Worm (Caenorhabditis elegans): ENCODE results near the gene cyp-13A12.
A peak's percentile ranks its signal among the peaks of the same experiment; 100 is the strongest.

Gene cyp-13A12

DNA sequence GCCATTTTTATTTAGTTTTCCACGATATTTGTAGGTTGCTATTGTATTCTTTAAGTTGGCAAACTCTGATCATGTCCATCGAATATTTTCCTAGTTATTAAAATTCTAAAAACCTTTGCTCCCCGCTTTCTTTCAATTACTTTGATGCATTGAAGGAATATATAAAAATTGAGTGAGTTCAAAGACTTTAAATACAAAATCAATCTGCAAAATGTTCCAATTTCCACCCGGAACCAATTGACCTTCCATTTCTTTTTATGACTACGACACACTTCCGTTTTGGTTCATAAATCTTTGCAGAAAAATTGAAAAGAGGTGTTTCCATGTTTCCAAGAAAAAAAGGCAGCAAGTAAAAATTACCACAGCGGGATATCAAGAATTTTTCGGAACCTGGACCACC is 15.4 kb downstream of the cyp-13A12 start, which contains the start of gene F54F12.2:
Gene F54F12.2 (plus strand): TSS at position 301 of the 400 bp plus-strand sequence.
- TF ChIP-seq pha-4 (tag; optimal IDR thresholded peaks at IDR 0.05) = no peak
- no peak for TF ChIP-seq hlh-15 (tag; optimal IDR thresholded peaks at IDR 0.05)
- no peak for TF ChIP-seq pha-2 (tag; optimal IDR thresholded peaks at IDR 0.05)
- TF ChIP-seq lin-11 (tag; optimal IDR thresholded peaks at IDR 0.05) = no peak
- no peak for TF ChIP-seq elt-2 (tag; optimal IDR thresholded peaks at IDR 0.05)
- no peak for TF ChIP-seq unc-55 (GFP tag; optimal IDR thresholded peaks at IDR 0.05)
- TF ChIP-seq ztf-16 (tag; optimal IDR thresholded peaks at IDR 0.05) = no peak
- no peak for TF ChIP-seq ceh-14 (tag; optimal IDR thresholded peaks at IDR 0.05)
- TF ChIP-seq sox-4 (tag; optimal IDR thresholded peaks at IDR 0.05) = no peak
- no peak for TF ChIP-seq ceh-30 (tag; optimal IDR thresholded peaks at IDR 0.05)
- TF ChIP-seq ceh-34 (tag; optimal IDR thresholded peaks at IDR 0.05) = no peak

DNA sequence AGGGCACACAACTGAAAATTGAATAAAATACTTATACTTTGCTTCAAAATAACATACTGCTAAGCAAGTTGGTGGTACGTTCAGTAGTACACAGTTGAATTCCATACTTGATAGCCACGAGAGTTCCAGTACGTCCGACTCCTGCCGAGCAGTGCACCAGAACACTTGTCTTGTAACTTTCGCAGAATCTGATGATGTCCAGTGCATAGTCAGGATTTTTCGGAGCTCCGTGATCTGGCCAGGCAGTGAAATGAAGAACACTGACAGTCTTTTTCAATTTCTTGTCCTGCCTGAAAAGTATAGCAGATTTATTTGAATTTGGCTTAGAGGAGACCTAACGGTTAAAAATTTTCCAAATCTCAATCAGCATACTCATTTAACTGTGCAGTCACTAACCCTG is 25.6 kb downstream of the cyp-13A12 start:
- no peak for TF ChIP-seq fkh-10 (GFP tag; optimal IDR thresholded peaks at IDR 0.05)
- TF ChIP-seq elt-2 (tag; optimal IDR thresholded peaks at IDR 0.05) = no peak
- TF ChIP-seq ztf-16 (tag; optimal IDR thresholded peaks at IDR 0.05) = no peak

- TF ChIP-seq tbx-2 (tag; optimal IDR thresholded peaks at IDR 0.05) (no peak), dve-1 (tag; optimal IDR thresholded peaks at IDR 0.05) (no peak), C38D4.7 (GFP tag; optimal IDR thresholded peaks at IDR 0.05) (no peak)
Measured at ce11 chrIII:13055342-13055741, 31.0 kb downstream of the cyp-13A12 start, which contains the start of gene F54F12.1. TSS of gene F54F12.1 (minus strand) at chrIII:13055442.

- no peak for TF ChIP-seq elt-2 (tag; optimal IDR thresholded peaks at IDR 0.05)
- no peak for TF ChIP-seq ceh-24 (tag; optimal IDR thresholded peaks at IDR 0.05)
- TF ChIP-seq rnt-1 (tag; optimal IDR thresholded peaks at IDR 0.05) = no peak
- no peak for TF ChIP-seq pag-3 (tag; optimal IDR thresholded peaks at IDR 0.05; ENCODE audit: borderline replicate concordance)
- TF ChIP-seq sox-2 (GFP tag; IDR thresholded peaks at IDR 0.05) = no peak
- TF ChIP-seq ceh-2 (tag; optimal IDR thresholded peaks at IDR 0.05) = no peak
- peak; percentile 70 for TF ChIP-seq dve-1 (tag; optimal IDR thresholded peaks at IDR 0.05)
- TF ChIP-seq fkh-6 (tag; optimal IDR thresholded peaks at IDR 0.05) = no peak
- peak; percentile 21 for TF ChIP-seq K02D7.2 (tag; optimal IDR thresholded peaks at IDR 0.05)
- no peak for TF ChIP-seq ttx-3 (tag; optimal IDR thresholded peaks at IDR 0.05)
- no peak for TF ChIP-seq unc-86 (tag; optimal IDR thresholded peaks at IDR 0.05)
- TF ChIP-seq pros-1 (tag; optimal IDR thresholded peaks at IDR 0.05) = no peak
- TF ChIP-seq pha-4 (tag; optimal IDR thresholded peaks at IDR 0.05) = no peak
- no peak for TF ChIP-seq ceh-19 (GFP tag; optimal IDR thresholded peaks at IDR 0.05)
Measured at ce11 chrIII:13056230-13056629, 31.9 kb downstream of the cyp-13A12 start.

ce11 chrIII:13056735-13057134 is 32.4 kb downstream of the cyp-13A12 start:
- TF ChIP-seq hlh-30 (tag; optimal IDR thresholded peaks at IDR 0.05; ENCODE audit: insufficient read depth) (peak; percentile 21), ets-4 (tag; optimal IDR thresholded peaks at IDR 0.05) (no peak), unc-55 (GFP tag; optimal IDR thresholded peaks at IDR 0.05) (no peak), rnt-1 (tag; optimal IDR thresholded peaks at IDR 0.05) (no peak)

DNA sequence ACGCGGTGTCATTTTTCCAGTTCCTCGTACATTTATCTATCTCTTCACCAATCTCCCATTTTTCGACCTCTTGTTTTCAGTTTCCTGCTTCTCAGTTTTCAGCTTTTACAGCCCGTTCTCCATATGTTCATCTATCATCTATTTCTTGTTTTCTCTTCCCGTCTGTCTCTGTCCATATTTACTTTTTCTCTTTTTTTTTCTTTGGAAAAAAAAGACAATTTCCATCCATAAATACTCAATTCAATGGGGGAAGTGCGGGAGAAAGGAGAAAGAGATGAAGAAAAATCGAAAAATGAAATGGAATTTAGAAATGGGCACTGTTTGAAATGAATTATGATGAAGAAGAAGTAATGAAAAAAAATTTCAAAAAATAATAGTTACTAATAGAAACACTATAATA is 33.8 kb downstream of the cyp-13A12 start:
- no peak for TF ChIP-seq ztf-16 (tag; optimal IDR thresholded peaks at IDR 0.05)
- no peak for TF ChIP-seq C38D4.7 (GFP tag; optimal IDR thresholded peaks at IDR 0.05)
- TF ChIP-seq rnt-1 (tag; optimal IDR thresholded peaks at IDR 0.05) = no peak
- no peak for TF ChIP-seq K02D7.2 (tag; optimal IDR thresholded peaks at IDR 0.05)

ce11 chrIII:13059335-13059734 is 35.0 kb downstream of the cyp-13A12 start:
- TF ChIP-seq hlh-30 (tag; optimal IDR thresholded peaks at IDR 0.05; ENCODE audit: insufficient read depth) = no peak
- peak; percentile 94 for TF ChIP-seq elt-2 (tag; optimal IDR thresholded peaks at IDR 0.05)
